Worm (Caenorhabditis elegans) whole organism, late embryonic: ENCODE results near the gene E02H1.5.

ENCODE experiments used
- C08G9.2 ChIP-seq: sonication (generic microtip); optimal IDR thresholded peaks from 2 replicates; lab custom pipeline; 2016; ENCODE audit warnings: mild to moderate bottlenecking, missing genetic modification characterization, moderate library complexity, missing compliant biosample characterization
- C38D4.7 ChIP-seq: fragments of 200-800 bp; sonication (Bioruptor generic); optimal IDR thresholded peaks from 2 replicates; lab custom pipeline; 2018; ENCODE audit warnings: mild to moderate bottlenecking, missing genetic modification characterization, moderate library complexity, missing compliant biosample characterization
- F13H6.1 ChIP-seq: sonication (generic microtip); optimal IDR thresholded peaks from 2 replicates; lab custom pipeline; 2016; ENCODE audit warnings: missing genetic modification characterization, missing compliant biosample characterization
- K09A11.1 ChIP-seq: sonication (generic microtip); optimal IDR thresholded peaks from 2 replicates; lab custom pipeline; 2017; ENCODE audit warnings: antibody characterized with exemption, mild to moderate bottlenecking, missing genetic modification characterization, missing compliant biosample characterization; ENCODE audit not compliant: insufficient read depth
- T23F11.4 ChIP-seq: fragments of 200-800 bp; sonication (Bioruptor generic); optimal IDR thresholded peaks from 2 replicates; lab custom pipeline; 2018; ENCODE audit warnings: mild to moderate bottlenecking, missing genetic modification characterization, missing compliant biosample characterization
- ahr-1 ChIP-seq: sonication (generic microtip); optimal IDR thresholded peaks from 2 replicates; lab custom pipeline; 2016; ENCODE audit warnings: missing genetic modification characterization, missing compliant biosample characterization
- ama-1 ChIP-seq: fragments of 150-350 bp; optimal IDR thresholded peaks from 2 replicates; lab custom pipeline; 2014
- ceh-14 ChIP-seq: sonication (generic microtip); optimal IDR thresholded peaks from 2 replicates; lab custom pipeline; 2016; ENCODE audit warnings: missing genotype, missing genetic modification characterization, missing compliant biosample characterization
- ceh-18 ChIP-seq: sonication (generic microtip); optimal IDR thresholded peaks from 2 replicates; lab custom pipeline; 2016; ENCODE audit warnings: missing genetic modification characterization, missing compliant biosample characterization
- ceh-19 ChIP-seq: fragments of 200-800 bp; sonication (Bioruptor generic); optimal IDR thresholded peaks from 2 replicates; lab custom pipeline; 2018; ENCODE audit warnings: mild to moderate bottlenecking, missing genetic modification characterization, missing compliant biosample characterization
- ceh-2 ChIP-seq: sonication (generic microtip); optimal IDR thresholded peaks from 2 replicates; lab custom pipeline; 2016; ENCODE audit warnings: missing genotype, missing genetic modification characterization, missing compliant biosample characterization
- ceh-24 ChIP-seq: sonication (generic microtip); optimal IDR thresholded peaks from 2 replicates; lab custom pipeline; 2016; ENCODE audit warnings: mild to moderate bottlenecking, missing genetic modification characterization, missing compliant biosample characterization
- ceh-31 ChIP-seq: sonication (generic microtip); optimal IDR thresholded peaks from 2 replicates; lab custom pipeline; 2016; ENCODE audit warnings: missing genetic modification characterization, missing compliant biosample characterization
- ceh-34 ChIP-seq: sonication (generic microtip); optimal IDR thresholded peaks from 2 replicates; lab custom pipeline; 2016; ENCODE audit warnings: mild to moderate bottlenecking, missing genetic modification characterization, missing compliant biosample characterization
- ceh-45 ChIP-seq: fragments of 200-800 bp; sonication (Bioruptor generic); IDR thresholded peaks from 2 replicates; pipeline ENCODE4 v1.3.6; 2022; ENCODE audit warnings: missing genetic modification reagents, missing genetic modification characterization, missing compliant biosample characterization
- ceh-48 ChIP-seq: sonication (generic microtip); optimal IDR thresholded peaks from 2 replicates; lab custom pipeline; 2016; ENCODE audit warnings: missing genetic modification characterization, inconsistent platforms, missing compliant biosample characterization
- ceh-6 ChIP-seq: fragments of 200-800 bp; sonication (Bioruptor generic); optimal IDR thresholded peaks from 2 replicates; lab custom pipeline; 2018; ENCODE audit warnings: mild to moderate bottlenecking, missing genetic modification characterization, missing compliant biosample characterization
- che-1 ChIP-seq: sonication (generic microtip); optimal IDR thresholded peaks from 2 replicates; lab custom pipeline; 2016; ENCODE audit warnings: mild to moderate bottlenecking, missing genetic modification characterization, missing compliant biosample characterization
- dve-1 ChIP-seq: sonication (generic microtip); optimal IDR thresholded peaks from 2 replicates; lab custom pipeline; 2017; ENCODE audit warnings: antibody characterized with exemption, mild to moderate bottlenecking, missing genetic modification characterization, missing compliant biosample characterization
- elt-4 ChIP-seq: sonication (generic microtip); optimal IDR thresholded peaks from 2 replicates; lab custom pipeline; 2016; ENCODE audit warnings: missing genetic modification characterization, missing compliant biosample characterization
- ets-4 ChIP-seq: sonication (generic microtip); optimal IDR thresholded peaks from 2 replicates; lab custom pipeline; 2016; ENCODE audit warnings: missing genetic modification characterization, missing compliant biosample characterization
- eyg-1 ChIP-seq: sonication (generic microtip); optimal IDR thresholded peaks from 2 replicates; lab custom pipeline; 2016; ENCODE audit warnings: missing genotype, missing genetic modification characterization, missing compliant biosample characterization
- fax-1 ChIP-seq: sonication (generic microtip); optimal IDR thresholded peaks from 2 replicates; lab custom pipeline; 2016; ENCODE audit warnings: missing genotype, missing genetic modification characterization, missing compliant biosample characterization
- gmeb-2 ChIP-seq: sonication (generic microtip); optimal IDR thresholded peaks from 2 replicates; lab custom pipeline; 2016; ENCODE audit warnings: missing genetic modification characterization, inconsistent platforms, missing compliant biosample characterization
- hlh-13 ChIP-seq: fragments of 200-800 bp; sonication (Bioruptor generic); optimal IDR thresholded peaks from 2 replicates; lab custom pipeline; 2018; ENCODE audit warnings: mild to moderate bottlenecking, missing genetic modification characterization, missing compliant biosample characterization
- hlh-8 ChIP-seq: sonication (generic microtip); optimal IDR thresholded peaks from 2 replicates; lab custom pipeline; 2016; ENCODE audit warnings: missing genotype, missing genetic modification characterization, missing compliant biosample characterization
- lin-11 ChIP-seq: fragments of 200-800 bp; sonication (Bioruptor generic); optimal IDR thresholded peaks from 2 replicates; lab custom pipeline; 2018; ENCODE audit warnings: mild to moderate bottlenecking, missing genetic modification characterization, missing compliant biosample characterization
- madf-2 ChIP-seq: sonication (generic microtip); optimal IDR thresholded peaks from 2 replicates; lab custom pipeline; 2017; ENCODE audit warnings: missing genetic modification characterization, missing compliant biosample characterization
- nfya-1 ChIP-seq: sonication (generic microtip); optimal IDR thresholded peaks from 2 replicates; lab custom pipeline; 2017; ENCODE audit warnings: missing genetic modification characterization, mild to moderate bottlenecking, missing compliant biosample characterization, antibody characterized with exemption, moderate library complexity
- nhr-232 ChIP-seq: sonication (generic microtip); optimal IDR thresholded peaks from 2 replicates; lab custom pipeline; 2016; ENCODE audit warnings: missing genetic modification characterization, missing compliant biosample characterization
- pha-4 ChIP-seq: fragments of 150-350 bp; optimal IDR thresholded peaks from 2 replicates; lab custom pipeline; 2018; ENCODE audit warnings: missing biosample characterization, missing genetic modification reagents, missing genetic modification characterization
- pros-1 ChIP-seq: fragments of 150-350 bp; optimal IDR thresholded peaks from 2 replicates; lab custom pipeline; 2014; ENCODE audit warnings: missing biosample characterization, missing genetic modification reagents, missing genetic modification characterization
- rnt-1 ChIP-seq: sonication (generic microtip); optimal IDR thresholded peaks from 2 replicates; lab custom pipeline; 2016; ENCODE audit warnings: missing genetic modification characterization, missing compliant biosample characterization
- sdc-2 ChIP-seq: sonication (generic microtip); optimal IDR thresholded peaks from 2 replicates; lab custom pipeline; 2016; ENCODE audit warnings: missing genotype, missing genetic modification characterization, missing compliant biosample characterization
- sox-4 ChIP-seq: sonication (generic microtip); optimal IDR thresholded peaks from 2 replicates; lab custom pipeline; 2017; ENCODE audit warnings: mild to moderate bottlenecking, missing genetic modification characterization, inconsistent platforms, missing compliant biosample characterization
- syd-9 ChIP-seq: sonication (generic microtip); optimal IDR thresholded peaks from 2 replicates; lab custom pipeline; 2016; ENCODE audit warnings: mild to moderate bottlenecking, missing genetic modification characterization, moderate library complexity, missing compliant biosample characterization
- tbx-7 ChIP-seq: sonication (generic microtip); optimal IDR thresholded peaks from 2 replicates; lab custom pipeline; 2016; ENCODE audit warnings: missing genotype, missing genetic modification characterization, missing compliant biosample characterization
- ttx-3 ChIP-seq: sonication (generic microtip); optimal IDR thresholded peaks from 2 replicates; lab custom pipeline; 2016; ENCODE audit warnings: missing genetic modification reagents, missing genetic modification characterization, missing compliant biosample characterization
- unc-42 ChIP-seq: sonication (generic microtip); optimal IDR thresholded peaks from 2 replicates; lab custom pipeline; 2016; ENCODE audit warnings: missing genotype, missing genetic modification characterization, missing compliant biosample characterization
- unc-55 ChIP-seq: sonication (generic microtip); optimal IDR thresholded peaks from 2 replicates; lab custom pipeline; 2017; ENCODE audit warnings: missing biosample characterization, missing genetic modification reagents, missing genetic modification characterization
- unc-86 ChIP-seq: sonication (generic microtip); optimal IDR thresholded peaks from 2 replicates; lab custom pipeline; 2016; ENCODE audit warnings: missing genetic modification characterization, missing compliant biosample characterization
- ztf-16 ChIP-seq: sonication (generic microtip); optimal IDR thresholded peaks from 2 replicates; lab custom pipeline; 2017; ENCODE audit warnings: missing genetic modification characterization, missing compliant biosample characterization

E02H1.5 gene

ce11 chrII:9603419-9603818, 8.4 kb downstream of the E02H1.5 start (continued):
- no peak for TF ChIP-seq K09A11.1 (tag; lab: Kevin White, UChicago)
- no peak for TF ChIP-seq tbx-7 (tag; lab: Kevin White, UChicago)
- no peak for TF ChIP-seq ceh-48
- TF ChIP-seq elt-4 (tag; lab: Kevin White, UChicago), result no peak
- peak; percentile 41 for TF ChIP-seq ceh-31
- TF ChIP-seq ceh-18 (tag; lab: Kevin White, UChicago), result peak; percentile 84
- TF ChIP-seq ama-1, result no peak
- no peak for TF ChIP-seq C38D4.7
- TF ChIP-seq ceh-24, result no peak
- TF ChIP-seq ahr-1 (tag; lab: Kevin White, UChicago), result no peak
- TF ChIP-seq lin-11 (tag; lab: Kevin White, UChicago), result no peak
- peak; percentile 42 for TF ChIP-seq rnt-1 (tag; lab: Kevin White, UChicago)
- TF ChIP-seq unc-86, result no peak
- no peak for TF ChIP-seq nhr-232 (tag; lab: Kevin White, UChicago)
- no peak for TF ChIP-seq C08G9.2 (tag; lab: Kevin White, UChicago)
- TF ChIP-seq hlh-13, result no peak
- no peak for TF ChIP-seq madf-2 (tag; lab: Kevin White, UChicago)
- peak; percentile 76 for TF ChIP-seq nfya-1 (tag; lab: Kevin White, UChicago)
- TF ChIP-seq ceh-14 (tag; lab: Kevin White, UChicago), result no peak
- TF ChIP-seq dve-1 (tag; lab: Kevin White, UChicago), result peak; percentile 52
- no peak for TF ChIP-seq T23F11.4 (GFP tag; lab: Kevin White, UChicago)
- TF ChIP-seq ceh-45 (GFP tag; lab: Robert Waterston, UW), result no peak
- no peak for TF ChIP-seq ceh-19 (GFP tag; lab: Kevin White, UChicago)
- TF ChIP-seq ets-4 (tag; lab: Kevin White, UChicago), result no peak
- TF ChIP-seq ztf-16 (tag; lab: Kevin White, UChicago), result no peak
- peak; percentile 62 for TF ChIP-seq F13H6.1 (tag; lab: Kevin White, UChicago)
- TF ChIP-seq ttx-3, result no peak
- no peak for TF ChIP-seq ceh-2 (tag; lab: Kevin White, UChicago)
- no peak for TF ChIP-seq syd-9
- no peak for TF ChIP-seq pha-4 (tag; lab: Kevin White, UChicago)
- peak; percentile 33 for TF ChIP-seq unc-42 (tag; lab: Kevin White, UChicago)
- TF ChIP-seq gmeb-2 (tag; lab: Kevin White, UChicago), result no peak
- peak; percentile 2 for TF ChIP-seq ceh-34 (tag; lab: Kevin White, UChicago)
- TF ChIP-seq sdc-2 (tag; lab: Kevin White, UChicago), result no peak
- TF ChIP-seq pros-1 (tag; lab: Kevin White, UChicago), result peak; percentile 41
- TF ChIP-seq che-1 (tag; lab: Kevin White, UChicago), result no peak
- TF ChIP-seq sox-4 (tag; lab: Kevin White, UChicago), result no peak
- no peak for TF ChIP-seq eyg-1 (tag; lab: Kevin White, UChicago)
- TF ChIP-seq unc-55, result peak; percentile 85
- no peak for TF ChIP-seq hlh-8 (tag; lab: Kevin White, UChicago)

ce11 chrII:9604063-9604462, 9.0 kb downstream of the E02H1.5 start:
- TF ChIP-seq gmeb-2 (tag; lab: Kevin White, UChicago), result no peak
- TF ChIP-seq ceh-2 (tag; lab: Kevin White, UChicago), result no peak
- TF ChIP-seq fax-1 (tag; lab: Kevin White, UChicago), result no peak
- no peak for TF ChIP-seq rnt-1 (tag; lab: Kevin White, UChicago)
- TF ChIP-seq ceh-34 (tag; lab: Kevin White, UChicago), result no peak
- no peak for TF ChIP-seq eyg-1 (tag; lab: Kevin White, UChicago)
- TF ChIP-seq ceh-6 (GFP tag; lab: Kevin White, UChicago), result no peak
